Worm (Caenorhabditis elegans) whole organism, early embryonic: Measurements from ENCODE around the gene C52E4.7.

Source experiments
- F13C5.2 ChIP-seq: sonication (generic microtip); optimal IDR thresholded peaks from 2 replicates; lab custom pipeline; 2017; ENCODE audit warnings: mild to moderate bottlenecking, missing genetic modification characterization, inconsistent platforms, missing compliant biosample characterization
- aly-1 ChIP-seq: sonication (generic microtip); optimal IDR thresholded peaks from 2 replicates; lab custom pipeline; 2016; ENCODE audit warnings: missing genetic modification characterization, missing compliant biosample characterization
- ama-1 ChIP-seq: fragments of 150-350 bp; optimal IDR thresholded peaks from 2 replicates; lab custom pipeline; 2014
- ceh-36 ChIP-seq: sonication (generic microtip); optimal IDR thresholded peaks from 2 replicates; lab custom pipeline; 2016; ENCODE audit warnings: missing genetic modification characterization, inconsistent platforms, missing compliant biosample characterization
- flt-1 ChIP-seq: fragments of 200-800 bp; sonication (Bioruptor generic); IDR thresholded peaks from 2 replicates; pipeline ENCODE4 v1.3.6; 2022; ENCODE audit warnings: missing genetic modification characterization, missing compliant biosample characterization
- hnd-1 ChIP-seq: sonication (generic microtip); optimal IDR thresholded peaks from 2 replicates; lab custom pipeline; 2016; ENCODE audit warnings: missing genetic modification characterization, missing compliant biosample characterization
- pes-1 ChIP-seq: fragments of 200-800 bp; sonication (Bioruptor generic); IDR thresholded peaks from 2 replicates; pipeline ENCODE4 v1.3.6; 2022; ENCODE audit warnings: missing genetic modification reagents, missing genetic modification characterization, missing compliant biosample characterization
- tbx-37 ChIP-seq: fragments of 200-800 bp; sonication (Bioruptor generic); conservative IDR thresholded peaks from 2 replicates; pipeline ENCODE4 v1.3.6; 2022; ENCODE audit warnings: missing genetic modification reagents, missing genetic modification characterization, missing compliant biosample characterization

DNA sequence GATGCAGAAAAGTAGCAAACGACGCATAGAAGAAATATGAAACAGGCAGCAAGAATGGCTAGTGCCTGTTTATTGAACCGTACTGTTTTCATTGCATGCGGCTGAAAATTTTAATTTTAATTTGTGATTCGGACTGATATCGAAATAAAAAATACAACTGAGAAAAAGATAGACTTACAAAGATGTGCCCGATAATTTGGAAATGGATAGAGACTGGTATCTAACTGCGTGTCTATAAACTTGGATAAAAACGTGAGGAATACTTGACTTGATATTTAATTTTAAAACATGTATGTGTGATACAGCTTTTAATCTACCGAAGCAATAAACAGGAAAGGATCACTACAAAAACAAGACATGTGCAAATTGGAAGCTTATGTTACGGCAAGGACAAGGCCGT is 8.7 kb upstream of the C52E4.7 start, which contains the start of gene mans-2:
- no peak for TF ChIP-seq ceh-36 (tag; lab: Kevin White, UChicago)
- TF ChIP-seq flt-1 (GFP tag; lab: Robert Waterston, UW), result no peak
- TF ChIP-seq tbx-37 (GFP tag; lab: Robert Waterston, UW), result no peak
- no peak for TF ChIP-seq F13C5.2 (tag; lab: Kevin White, UChicago)
- no peak for TF ChIP-seq ama-1 (lab: Kevin White, UChicago)
- TF ChIP-seq aly-1, result no peak
- no peak for TF ChIP-seq pes-1 (GFP tag; lab: Robert Waterston, UW)
- no peak for TF ChIP-seq hnd-1 (tag; lab: Kevin White, UChicago)
